Fruit fly (Drosophila melanogaster): ENCODE data around the gene CG14778.

DNA sequence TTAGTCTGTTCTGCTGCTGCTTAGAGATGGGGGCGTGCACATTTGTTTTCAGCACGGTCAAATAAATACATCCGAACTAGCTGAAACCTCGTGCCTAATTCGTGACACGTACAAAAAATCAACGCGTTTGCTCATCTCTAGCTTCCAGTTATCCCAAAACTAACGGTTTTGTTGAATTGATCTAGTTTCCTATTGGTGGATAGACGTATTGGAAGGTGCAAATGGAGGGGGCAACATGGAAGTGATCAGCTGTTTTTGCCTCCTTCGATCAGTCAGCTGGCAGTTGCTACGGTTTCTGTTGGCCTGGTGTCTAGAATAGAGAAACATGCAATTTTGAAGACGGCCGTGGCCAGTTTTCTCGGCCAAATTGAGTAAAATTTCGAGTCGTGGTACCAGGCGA, 50.3 kb downstream of the CG14778 start:
- TF ChIP-seq CG17806 (tag; optimal IDR thresholded peaks at IDR 0.05) (no peak), CG15710 (tag; optimal IDR thresholded peaks at IDR 0.05) (no peak), fd96Ca (GFP tag; IDR thresholded peaks at IDR 0.05) (0 out of 3 replicates have a peak, but pooled peaks have one; percentile 20), Snoo (tag; optimal IDR thresholded peaks at IDR 0.05) (no peak), EcR (GFP tag; optimal IDR thresholded peaks at IDR 0.05) (no peak), Pif1A (GFP tag; optimal IDR thresholded peaks at IDR 0.05) (no peak), CG9948 (tag; optimal IDR thresholded peaks at IDR 0.05) (no peak), CG8159 (tag; optimal IDR thresholded peaks at IDR 0.05) (no peak)

Measured in whole organism, pupa.